Worm (Caenorhabditis elegans): Measurements from ENCODE around the gene sulp-7.

DNA sequence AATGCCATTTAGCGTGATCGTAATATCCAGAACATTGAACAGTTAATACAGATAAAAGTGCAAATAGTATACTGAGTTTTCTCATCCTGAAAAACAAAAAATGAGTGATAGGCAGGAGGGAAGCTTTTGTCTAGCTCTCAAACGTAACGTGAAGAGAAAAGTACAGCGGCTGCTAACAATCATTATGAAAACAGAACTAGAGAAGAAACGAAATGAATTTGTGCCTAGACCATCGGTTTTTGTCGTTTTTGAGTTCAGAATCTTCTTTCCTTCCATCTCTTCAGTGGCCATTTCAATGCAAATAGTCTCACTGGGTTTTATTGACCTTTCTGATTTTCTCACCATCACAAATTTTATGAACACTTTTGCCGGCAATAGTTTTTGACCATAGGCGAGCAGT, 4.7 kb downstream of the sulp-7 start, which contains the start of gene W04G3.7:
- TF ChIP-seq ztf-23 (GFP tag; IDR thresholded peaks at IDR 0.05) (no peak), flt-1 (GFP tag; IDR thresholded peaks at IDR 0.05) (no peak), med-1 (GFP tag; optimal IDR thresholded peaks at IDR 0.05; ENCODE audit: insufficient read depth) (no peak), tab-1 (GFP tag; IDR thresholded peaks at IDR 0.05) (no peak), klf-2 (GFP tag; conservative IDR thresholded peaks at IDR 0.05) (no peak), ztf-29 (GFP tag; IDR thresholded peaks at IDR 0.05) (no peak), cog-1 (tag; optimal IDR thresholded peaks at IDR 0.05) (no peak), ref-1 (GFP tag; conservative IDR thresholded peaks at IDR 0.05) (no peak), T22C8.4 (GFP tag; IDR thresholded peaks at IDR 0.05) (no peak)
